Worm (Caenorhabditis elegans) whole organism, late embryonic: ENCODE measurements around the gene ZK822.1.

Source experiments
- F13H6.1 ChIP-seq: sonication (generic microtip); optimal IDR thresholded peaks from 2 replicates; lab custom pipeline; 2016; ENCODE audit warnings: missing genetic modification characterization, missing compliant biosample characterization
- K02D7.2 ChIP-seq: sonication (generic microtip); optimal IDR thresholded peaks from 2 replicates; lab custom pipeline; 2017; ENCODE audit warnings: mild to moderate bottlenecking, missing genetic modification characterization, missing compliant biosample characterization
- K09A11.1 ChIP-seq: sonication (generic microtip); optimal IDR thresholded peaks from 2 replicates; lab custom pipeline; 2017; ENCODE audit warnings: antibody characterized with exemption, mild to moderate bottlenecking, missing genetic modification characterization, missing compliant biosample characterization; ENCODE audit not compliant: insufficient read depth
- ahr-1 ChIP-seq: sonication (generic microtip); optimal IDR thresholded peaks from 2 replicates; lab custom pipeline; 2016; ENCODE audit warnings: missing genetic modification characterization, missing compliant biosample characterization
- ceh-18 ChIP-seq: sonication (generic microtip); optimal IDR thresholded peaks from 2 replicates; lab custom pipeline; 2016; ENCODE audit warnings: missing genetic modification characterization, missing compliant biosample characterization
- ceh-19 ChIP-seq: fragments of 200-800 bp; sonication (Bioruptor generic); optimal IDR thresholded peaks from 2 replicates; lab custom pipeline; 2018; ENCODE audit warnings: mild to moderate bottlenecking, missing genetic modification characterization, missing compliant biosample characterization
- ceh-31 ChIP-seq: sonication (generic microtip); optimal IDR thresholded peaks from 2 replicates; lab custom pipeline; 2016; ENCODE audit warnings: missing genetic modification characterization, missing compliant biosample characterization
- ceh-34 ChIP-seq: sonication (generic microtip); optimal IDR thresholded peaks from 2 replicates; lab custom pipeline; 2016; ENCODE audit warnings: mild to moderate bottlenecking, missing genetic modification characterization, missing compliant biosample characterization
- ceh-6 ChIP-seq: fragments of 200-800 bp; sonication (Bioruptor generic); optimal IDR thresholded peaks from 2 replicates; lab custom pipeline; 2018; ENCODE audit warnings: mild to moderate bottlenecking, missing genetic modification characterization, missing compliant biosample characterization
- ceh-9 ChIP-seq: sonication (generic microtip); optimal IDR thresholded peaks from 2 replicates; lab custom pipeline; 2016; ENCODE audit warnings: mild to moderate bottlenecking, missing genetic modification characterization, inconsistent platforms, missing compliant biosample characterization
- che-1 ChIP-seq: sonication (generic microtip); optimal IDR thresholded peaks from 2 replicates; lab custom pipeline; 2016; ENCODE audit warnings: mild to moderate bottlenecking, missing genetic modification characterization, missing compliant biosample characterization
- dmd-4 ChIP-seq: sonication (generic microtip); optimal IDR thresholded peaks from 2 replicates; lab custom pipeline; 2016; ENCODE audit warnings: borderline replicate concordance, missing genetic modification characterization, missing compliant biosample characterization
- elt-2 ChIP-seq: sonication (generic microtip); optimal IDR thresholded peaks from 2 replicates; lab custom pipeline; 2016; ENCODE audit warnings: missing genetic modification reagents, missing genetic modification characterization, missing compliant biosample characterization
- ets-4 ChIP-seq: sonication (generic microtip); optimal IDR thresholded peaks from 2 replicates; lab custom pipeline; 2016; ENCODE audit warnings: missing genetic modification characterization, missing compliant biosample characterization
- fax-1 ChIP-seq: sonication (generic microtip); optimal IDR thresholded peaks from 2 replicates; lab custom pipeline; 2016; ENCODE audit warnings: missing genotype, missing genetic modification characterization, missing compliant biosample characterization
- gmeb-2 ChIP-seq: sonication (generic microtip); optimal IDR thresholded peaks from 2 replicates; lab custom pipeline; 2016; ENCODE audit warnings: missing genetic modification characterization, inconsistent platforms, missing compliant biosample characterization
- hlh-13 ChIP-seq: fragments of 200-800 bp; sonication (Bioruptor generic); optimal IDR thresholded peaks from 2 replicates; lab custom pipeline; 2018; ENCODE audit warnings: mild to moderate bottlenecking, missing genetic modification characterization, missing compliant biosample characterization
- hlh-15 ChIP-seq: sonication (generic microtip); optimal IDR thresholded peaks from 2 replicates; lab custom pipeline; 2016; ENCODE audit warnings: missing genetic modification characterization, missing compliant biosample characterization
- hlh-30 ChIP-seq: sonication (generic microtip); optimal IDR thresholded peaks from 2 replicates; lab custom pipeline; 2017; ENCODE audit warnings: antibody characterized with exemption, missing genetic modification characterization, missing compliant biosample characterization; ENCODE audit not compliant: insufficient read depth
- hlh-8 ChIP-seq: sonication (generic microtip); optimal IDR thresholded peaks from 2 replicates; lab custom pipeline; 2016; ENCODE audit warnings: missing genotype, missing genetic modification characterization, missing compliant biosample characterization
- lin-11 ChIP-seq: fragments of 200-800 bp; sonication (Bioruptor generic); optimal IDR thresholded peaks from 2 replicates; lab custom pipeline; 2018; ENCODE audit warnings: mild to moderate bottlenecking, missing genetic modification characterization, missing compliant biosample characterization
- npax-4 ChIP-seq: sonication (generic microtip); optimal IDR thresholded peaks from 2 replicates; lab custom pipeline; 2016; ENCODE audit warnings: missing genetic modification characterization, missing compliant biosample characterization
- pag-3 ChIP-seq: sonication (generic microtip); optimal IDR thresholded peaks from 2 replicates; lab custom pipeline; 2016; ENCODE audit warnings: missing compliant biosample characterization, missing genetic modification characterization, borderline replicate concordance
- pax-1 ChIP-seq: fragments of 150-350 bp; optimal IDR thresholded peaks from 2 replicates; lab custom pipeline; 2014; ENCODE audit warnings: missing biosample characterization, missing genetic modification characterization
- pha-2 ChIP-seq: sonication (generic microtip); optimal IDR thresholded peaks from 2 replicates; lab custom pipeline; 2017; ENCODE audit warnings: mild to moderate bottlenecking, missing genetic modification characterization, missing compliant biosample characterization
- pha-4 ChIP-seq: fragments of 150-350 bp; optimal IDR thresholded peaks from 2 replicates; lab custom pipeline; 2018; ENCODE audit warnings: missing biosample characterization, missing genetic modification reagents, missing genetic modification characterization
- pros-1 ChIP-seq: fragments of 150-350 bp; optimal IDR thresholded peaks from 2 replicates; lab custom pipeline; 2014; ENCODE audit warnings: missing biosample characterization, missing genetic modification reagents, missing genetic modification characterization
- ref-2 ChIP-seq: sonication (generic microtip); optimal IDR thresholded peaks from 2 replicates; lab custom pipeline; 2016; ENCODE audit warnings: missing genetic modification characterization, missing compliant biosample characterization
- sdc-2 ChIP-seq: sonication (generic microtip); optimal IDR thresholded peaks from 2 replicates; lab custom pipeline; 2016; ENCODE audit warnings: missing genotype, missing genetic modification characterization, missing compliant biosample characterization
- sox-2 ChIP-seq: fragments of 200-800 bp; sonication (Bioruptor generic); IDR thresholded peaks from 2 replicates; pipeline ENCODE4 v1.3.6; 2022; ENCODE audit warnings: missing genetic modification reagents, missing genetic modification characterization, missing compliant biosample characterization
- sox-4 ChIP-seq: sonication (generic microtip); optimal IDR thresholded peaks from 2 replicates; lab custom pipeline; 2017; ENCODE audit warnings: mild to moderate bottlenecking, missing genetic modification characterization, inconsistent platforms, missing compliant biosample characterization
- tbx-2 ChIP-seq: sonication (generic microtip); optimal IDR thresholded peaks from 2 replicates; lab custom pipeline; 2016; ENCODE audit warnings: missing genetic modification characterization, missing compliant biosample characterization
- ttx-3 ChIP-seq: sonication (generic microtip); optimal IDR thresholded peaks from 2 replicates; lab custom pipeline; 2016; ENCODE audit warnings: missing genetic modification reagents, missing genetic modification characterization, missing compliant biosample characterization
- unc-55 ChIP-seq: sonication (generic microtip); optimal IDR thresholded peaks from 2 replicates; lab custom pipeline; 2017; ENCODE audit warnings: missing biosample characterization, missing genetic modification reagents, missing genetic modification characterization
- unc-86 ChIP-seq: sonication (generic microtip); optimal IDR thresholded peaks from 2 replicates; lab custom pipeline; 2016; ENCODE audit warnings: missing genetic modification characterization, missing compliant biosample characterization

ZK822.1 gene

DNA sequence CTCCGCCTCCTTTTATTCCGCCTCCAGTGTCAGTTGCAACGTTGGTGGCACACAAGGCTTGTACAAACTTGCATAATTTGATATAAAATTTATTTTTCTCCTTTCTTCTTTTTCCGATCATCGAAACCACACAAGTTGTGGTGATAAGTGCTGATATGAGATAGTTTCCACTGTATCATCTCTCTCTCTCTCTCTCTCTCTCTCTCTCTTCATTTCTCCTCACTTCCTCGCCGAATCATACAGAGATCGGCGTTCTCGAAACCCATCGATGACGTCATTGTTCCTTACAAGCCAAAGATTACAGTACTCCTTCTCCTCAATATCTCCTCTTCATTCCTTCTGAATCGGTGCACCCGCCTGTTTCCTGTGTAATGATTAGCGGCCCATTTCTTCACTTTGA, 22.6 kb downstream of the ZK822.1 start, which contains the start of gene nhr-43:
Gene nhr-43, plus strand, starts transcription at position 233 of the 400 bp plus-strand sequence.
- no peak for TF ChIP-seq npax-4 (tag; lab: Kevin White, UChicago)
- no peak for TF ChIP-seq fax-1 (tag; lab: Kevin White, UChicago)
- TF ChIP-seq unc-86 (tag; lab: Kevin White, UChicago) = no peak
- no peak for TF ChIP-seq hlh-8 (tag; lab: Kevin White, UChicago)
- no peak for TF ChIP-seq ceh-18 (tag; lab: Kevin White, UChicago)
- TF ChIP-seq pha-2 (tag; lab: Kevin White, UChicago) = no peak
- TF ChIP-seq hlh-13 (GFP tag; lab: Kevin White, UChicago) = no peak
- no peak for TF ChIP-seq hlh-30 (tag; lab: Kevin White, UChicago)

DNA sequence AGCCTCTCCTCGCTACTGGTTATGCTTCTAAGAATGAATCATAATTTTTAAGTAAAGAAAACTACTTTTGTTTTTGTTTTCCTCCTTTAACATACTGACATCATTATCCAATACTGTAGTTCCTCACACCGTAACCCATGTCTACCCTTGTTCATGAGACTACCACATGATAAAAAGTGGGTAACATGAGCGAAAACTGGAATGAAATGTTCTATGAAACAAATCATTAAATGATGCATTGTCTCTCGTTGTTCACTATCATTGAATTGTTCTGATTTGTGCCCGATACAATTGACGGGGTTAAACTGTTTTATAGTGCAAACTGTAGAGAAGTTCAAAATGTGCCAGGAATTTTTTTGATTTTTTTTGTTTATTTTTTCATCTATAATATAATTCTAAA, 24.2 kb downstream of the ZK822.1 start:
- TF ChIP-seq pros-1 (tag; lab: Kevin White, UChicago) (no peak), lin-11 (tag; lab: Kevin White, UChicago) (no peak), ceh-34 (tag; lab: Kevin White, UChicago) (no peak), gmeb-2 (no peak)

DNA sequence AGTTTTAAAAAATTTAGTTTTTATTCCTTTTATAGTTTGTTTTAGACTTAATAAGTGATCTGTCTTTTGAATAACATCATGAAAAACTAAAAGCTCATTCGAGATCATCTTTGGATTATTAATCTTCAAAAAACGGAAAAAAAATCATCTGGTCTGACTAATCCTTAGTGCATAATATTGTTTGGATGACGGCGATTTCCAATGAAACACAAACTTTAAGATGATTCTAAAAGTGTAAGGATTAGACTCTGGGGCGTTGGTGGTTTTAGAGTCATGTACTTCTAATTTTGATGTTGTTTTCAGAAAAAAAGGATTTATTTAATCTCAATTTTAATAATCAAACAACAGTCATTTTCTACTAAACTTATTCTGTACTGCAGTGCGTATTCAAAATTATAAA, 28.6 kb downstream of the ZK822.1 start:
- no peak for TF ChIP-seq tbx-2 (tag; lab: Kevin White, UChicago)
- no peak for TF ChIP-seq K02D7.2
- no peak for TF ChIP-seq ceh-9 (tag; lab: Kevin White, UChicago)
- TF ChIP-seq ceh-34 (tag; lab: Kevin White, UChicago) = no peak
- no peak for TF ChIP-seq unc-55
- TF ChIP-seq ceh-31 (tag; lab: Kevin White, UChicago) = no peak

DNA sequence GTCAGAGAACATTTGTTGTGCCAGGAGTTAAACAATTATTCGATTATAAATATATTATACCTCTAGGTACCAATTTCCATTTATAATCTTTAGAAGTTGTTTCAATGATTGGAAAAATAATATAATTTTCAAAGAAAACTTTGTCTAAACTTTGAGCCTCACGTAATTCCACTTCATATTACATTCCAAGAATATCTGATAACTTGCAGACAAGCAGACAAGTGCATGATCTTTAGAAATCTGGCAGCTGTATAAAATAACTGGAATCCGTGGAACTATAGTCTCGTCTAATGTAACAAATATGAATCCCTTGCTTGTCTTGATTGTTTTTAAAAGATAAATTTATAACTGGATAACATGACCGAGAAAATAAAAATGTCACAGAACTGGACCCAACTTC, 29.4 kb downstream of the ZK822.1 start:
- no peak for TF ChIP-seq elt-2 (tag; lab: Kevin White, UChicago)
- TF ChIP-seq pha-4 (tag; lab: Kevin White, UChicago) = no peak

DNA sequence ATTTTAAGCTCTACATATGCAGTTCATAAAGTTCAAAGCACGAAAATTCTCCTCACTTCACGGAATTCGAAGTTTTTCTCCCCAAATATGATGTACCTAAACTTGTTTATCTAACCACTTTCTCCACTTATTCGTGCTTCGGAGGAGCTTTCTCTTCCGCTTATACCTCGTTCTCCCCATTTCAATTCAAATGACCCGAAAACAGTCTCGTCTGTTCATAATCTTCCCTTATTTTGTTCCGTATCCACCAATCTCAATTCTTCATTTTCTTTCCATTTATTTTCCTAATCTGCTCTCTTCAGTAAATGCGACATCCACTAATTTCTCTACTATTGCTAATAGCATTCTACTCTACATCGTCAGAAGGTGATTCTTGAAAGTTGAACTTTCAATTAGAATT, 36.6 kb downstream of the ZK822.1 start, which contains the start of gene let-653:
Gene let-653, plus strand, starts transcription at position 301 of the 400 bp plus-strand sequence.
- TF ChIP-seq che-1 (tag; lab: Kevin White, UChicago) (no peak), pax-1 (tag; lab: Kevin White, UChicago) (no peak), ttx-3 (no peak)

DNA sequence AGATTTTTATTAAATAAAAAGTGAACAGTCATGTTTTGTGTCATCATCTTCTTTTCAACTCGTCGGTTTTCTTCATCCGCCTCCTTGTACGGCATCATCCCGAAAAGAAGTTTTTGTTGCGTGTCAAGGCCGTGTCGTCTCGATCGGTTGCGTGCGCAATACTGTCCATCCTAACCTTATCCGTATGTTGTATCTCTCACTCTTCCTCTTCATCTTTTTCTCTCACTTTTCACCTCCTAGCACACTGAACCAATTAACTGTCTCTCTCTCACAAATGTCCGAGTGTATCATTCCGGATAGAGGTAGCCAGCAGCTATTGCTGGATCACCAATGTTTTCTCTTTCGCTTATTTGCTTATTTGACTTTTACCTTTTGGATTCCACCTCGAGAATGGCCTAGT, 38.5 kb downstream of the ZK822.1 start:
- no peak for TF ChIP-seq hlh-15 (tag; lab: Kevin White, UChicago)
- no peak for TF ChIP-seq pag-3 (tag; lab: Kevin White, UChicago)
- TF ChIP-seq unc-86 (tag; lab: Kevin White, UChicago) = no peak
- no peak for TF ChIP-seq ceh-19 (GFP tag; lab: Kevin White, UChicago)
- TF ChIP-seq dmd-4 (tag; lab: Kevin White, UChicago) = no peak
- no peak for TF ChIP-seq fax-1 (tag; lab: Kevin White, UChicago)

DNA sequence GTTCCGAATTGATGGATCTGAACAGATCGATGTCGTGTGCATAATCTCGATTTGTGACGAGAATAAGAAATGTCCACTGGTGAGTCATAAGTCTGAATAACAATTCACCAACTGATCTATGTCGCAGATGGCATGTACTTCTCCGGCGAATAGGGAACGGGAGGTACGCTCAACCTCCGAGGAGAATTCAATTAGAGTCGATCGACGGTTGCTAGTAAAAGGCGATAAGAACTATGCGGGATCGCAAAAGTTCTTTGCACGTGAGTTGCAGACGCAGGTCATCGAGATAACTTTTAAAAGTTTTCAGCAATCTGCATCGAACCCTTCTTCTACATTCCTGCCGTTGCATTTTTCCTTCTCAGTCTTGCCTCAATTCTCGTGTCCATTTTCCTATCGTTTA, 39.4 kb downstream of the ZK822.1 start:
- TF ChIP-seq pag-3 (tag; lab: Kevin White, UChicago) (no peak), K09A11.1 (tag; lab: Kevin White, UChicago) (no peak), F13H6.1 (no peak), ref-2 (tag; lab: Kevin White, UChicago) (no peak), ets-4 (no peak), ceh-19 (GFP tag; lab: Kevin White, UChicago) (no peak), sox-4 (no peak), fax-1 (tag; lab: Kevin White, UChicago) (no peak), sdc-2 (no peak), ceh-31 (tag; lab: Kevin White, UChicago) (no peak), ahr-1 (no peak), sox-2 (GFP tag; lab: Robert Waterston, UW) (no peak), gmeb-2 (no peak), ceh-6 (no peak)
